Worm (Caenorhabditis elegans) whole organism, L4 larva: ENCODE results near the gene csr-1.
A peak's percentile ranks its signal among the peaks of the same experiment; 100 is the strongest.

ENCODE experiments used
- F10B5.3 ChIP-seq: sonication (generic microtip); optimal IDR thresholded peaks from 2 replicates; lab custom pipeline; 2016; ENCODE audit warnings: mild to moderate bottlenecking, missing genetic modification characterization, missing compliant biosample characterization
- F44E2.7 ChIP-seq: fragments of 200-800 bp; sonication (Bioruptor generic); IDR thresholded peaks from 2 replicates; pipeline ENCODE4 v2.1.2; 2022; ENCODE audit warnings: missing genetic modification characterization, missing compliant biosample characterization
- T20F7.1 ChIP-seq: fragments of 200-800 bp; sonication (Bioruptor generic); optimal IDR thresholded peaks from 2 replicates; lab custom pipeline; 2018; ENCODE audit warnings: mild to moderate bottlenecking, missing genetic modification characterization, missing compliant biosample characterization
- Y48G9A.11 ChIP-seq: fragments of 200-800 bp; sonication (Bioruptor generic); IDR thresholded peaks from 2 replicates; pipeline ENCODE4 v1.3.6; 2022; ENCODE audit warnings: missing genetic modification reagents, missing genetic modification characterization, missing compliant biosample characterization
- Y5F2A.4 ChIP-seq: fragments of 200-800 bp; sonication (Bioruptor generic); optimal IDR thresholded peaks from 2 replicates; lab custom pipeline; 2018; ENCODE audit warnings: mild to moderate bottlenecking, missing genetic modification characterization, missing compliant biosample characterization
- attf-4 ChIP-seq: sonication (generic microtip); optimal IDR thresholded peaks from 3 replicates; lab custom pipeline; 2017; ENCODE audit warnings: missing biosample characterization, missing genetic modification characterization
- ceh-20 ChIP-seq: fragments of 200-800 bp; sonication (Bioruptor generic); IDR thresholded peaks from 2 replicates; pipeline ENCODE4 v1.3.6; 2022; ENCODE audit warnings: missing genetic modification reagents, missing genetic modification characterization, missing compliant biosample characterization
- ceh-28 ChIP-seq: fragments of 150-350 bp; optimal IDR thresholded peaks from 2 replicates; lab custom pipeline; 2014; ENCODE audit warnings: missing biosample characterization, missing genetic modification reagents, missing genetic modification characterization
- ceh-32 ChIP-seq: sonication (generic microtip); optimal IDR thresholded peaks from 2 replicates; lab custom pipeline; 2016; ENCODE audit warnings: mild to moderate bottlenecking, missing genetic modification characterization, missing compliant biosample characterization; ENCODE audit not compliant: poor library complexity
- ceh-82 ChIP-seq: sonication (generic microtip); optimal IDR thresholded peaks from 2 replicates; lab custom pipeline; 2017; ENCODE audit warnings: missing biosample characterization, missing genetic modification characterization
- ces-1 ChIP-seq: fragments of 150-350 bp; sonication (generic microtip); optimal IDR thresholded peaks from 4 replicates; lab custom pipeline; 2014; ENCODE audit warnings: missing biosample characterization, missing genetic modification reagents, missing genetic modification characterization
- cey-2 ChIP-seq: sonication (generic microtip); optimal IDR thresholded peaks from 3 replicates; lab custom pipeline; 2017; ENCODE audit warnings: missing genetic modification characterization, mild to moderate bottlenecking, missing compliant biosample characterization, antibody characterized with exemption, borderline replicate concordance; ENCODE audit not compliant: insufficient read depth
- ctbp-1 ChIP-seq: fragments of 200-800 bp; sonication (Bioruptor generic); IDR thresholded peaks from 2 replicates; pipeline ENCODE4 v1.3.6; 2022; ENCODE audit warnings: missing genetic modification reagents, missing genetic modification characterization, missing compliant biosample characterization
- daf-12 ChIP-seq: fragments of 150-350 bp; optimal IDR thresholded peaks from 2 replicates; lab custom pipeline; 2014; ENCODE audit warnings: missing biosample characterization, missing genetic modification reagents, missing genetic modification characterization
- daf-16 ChIP-seq, 3 experiments: sonication (generic microtip); optimal IDR thresholded peaks; 2 replicates each; lab custom pipeline; 2016 to 2017; ENCODE audit warnings: missing genetic modification characterization in 3 of 3, missing genetic modification reagents in 3 of 3, mild to moderate bottlenecking in 2 of 3, missing compliant biosample characterization in 2 of 3, missing biosample characterization in 1 of 3, moderate library complexity in 1 of 3
- daf-19 ChIP-seq: fragments of 200-800 bp; sonication (Bioruptor generic); conservative IDR thresholded peaks from 2 replicates; pipeline ENCODE4 v1.3.6; 2022; ENCODE audit warnings: missing genetic modification characterization, missing compliant biosample characterization
- dmd-6 ChIP-seq: fragments of 200-800 bp; sonication (Bioruptor generic); IDR thresholded peaks from 2 replicates; pipeline ENCODE4 v1.3.6; 2022; ENCODE audit warnings: missing genetic modification reagents, missing genetic modification characterization, missing compliant biosample characterization
- duxl-1 ChIP-seq: sonication (generic microtip); optimal IDR thresholded peaks from 2 replicates; lab custom pipeline; 2016; ENCODE audit warnings: mild to moderate bottlenecking, missing genetic modification characterization, moderate library complexity, missing compliant biosample characterization; ENCODE audit not compliant: poor library complexity
- dve-1 ChIP-seq: sonication (generic microtip); optimal IDR thresholded peaks from 2 replicates; lab custom pipeline; 2017; ENCODE audit warnings: antibody characterized with exemption, mild to moderate bottlenecking, missing genetic modification characterization, missing compliant biosample characterization; ENCODE audit not compliant: insufficient read depth
- egl-27 ChIP-seq: sonication (generic microtip); optimal IDR thresholded peaks from 3 replicates; lab custom pipeline; 2017; ENCODE audit warnings: missing biosample characterization, missing genetic modification reagents, missing genetic modification characterization
- fkh-10 ChIP-seq: fragments of 150-350 bp; optimal IDR thresholded peaks from 2 replicates; lab custom pipeline; 2014; ENCODE audit warnings: missing biosample characterization, missing genetic modification reagents, missing genetic modification characterization
- fos-1 ChIP-seq: fragments of 150-350 bp; optimal IDR thresholded peaks from 2 replicates; lab custom pipeline; 2014; ENCODE audit warnings: missing biosample characterization, missing genetic modification characterization
- gei-8 ChIP-seq: fragments of 200-800 bp; sonication (Bioruptor generic); optimal IDR thresholded peaks from 2 replicates; lab custom pipeline; 2018; ENCODE audit warnings: mild to moderate bottlenecking, missing genetic modification characterization, missing compliant biosample characterization
- hlh-30 ChIP-seq: sonication (generic microtip); optimal IDR thresholded peaks from 2 replicates; lab custom pipeline; 2017; ENCODE audit warnings: antibody characterized with exemption, mild to moderate bottlenecking, missing genetic modification characterization, missing compliant biosample characterization; ENCODE audit not compliant: insufficient read depth
- hmg-1.1 ChIP-seq: fragments of 200-800 bp; sonication (Bioruptor generic); IDR thresholded peaks from 2 replicates; pipeline ENCODE4 v1.3.6; 2022; ENCODE audit warnings: missing genetic modification reagents, missing genetic modification characterization, missing compliant biosample characterization
- lin-1 ChIP-seq: fragments of 200-800 bp; sonication (Bioruptor generic); IDR thresholded peaks from 2 replicates; pipeline ENCODE4 v1.3.6; 2022; ENCODE audit warnings: missing genetic modification reagents, missing genetic modification characterization, missing compliant biosample characterization
- lin-38 ChIP-seq: fragments of 200-800 bp; sonication (Bioruptor generic); IDR thresholded peaks from 2 replicates; pipeline ENCODE4 v1.3.6; 2022; ENCODE audit warnings: missing genetic modification reagents, missing genetic modification characterization, missing compliant biosample characterization
- lsy-2 ChIP-seq, 2 experiments: fragments of 150-350 bp in 1 of 2; sonication (generic microtip) in 1 of 2; optimal IDR thresholded peaks; 2 replicates each; lab custom pipeline; 2014 to 2017; ENCODE audit warnings: missing biosample characterization in 2 of 2, missing genetic modification characterization in 2 of 2
- madf-5 ChIP-seq, 2 experiments: fragments of 200-800 bp; sonication (Bioruptor generic); IDR thresholded peaks; 2 replicates each; pipeline ENCODE4 v1.3.6; 2022; ENCODE audit warnings: missing compliant biosample characterization in 2 of 2, missing genetic modification characterization in 2 of 2
- mdl-1 ChIP-seq, 2 experiments: fragments of 150-350 bp in 1 of 2; sonication (generic microtip) in 1 of 2; optimal IDR thresholded peaks; 2 replicates each; lab custom pipeline; 2014 to 2017; ENCODE audit warnings: missing biosample characterization in 2 of 2, missing genetic modification characterization in 2 of 2
- mdt-29 ChIP-seq: fragments of 200-800 bp; sonication (Bioruptor generic); IDR thresholded peaks from 2 replicates; pipeline ENCODE4 v1.3.6; 2022; ENCODE audit warnings: missing genetic modification reagents, missing genetic modification characterization, missing compliant biosample characterization
- mep-1 ChIP-seq: fragments of 150-350 bp; sonication (generic microtip); optimal IDR thresholded peaks from 3 replicates; lab custom pipeline; 2014; ENCODE audit warnings: missing biosample characterization, missing genetic modification characterization
- nhr-11 ChIP-seq: fragments of 150-350 bp; optimal IDR thresholded peaks from 2 replicates; lab custom pipeline; 2014; ENCODE audit warnings: missing biosample characterization, missing genetic modification characterization
- nhr-25 ChIP-seq: sonication (generic microtip); optimal IDR thresholded peaks from 2 replicates; lab custom pipeline; 2017; ENCODE audit warnings: missing genetic modification characterization, mild to moderate bottlenecking, missing compliant biosample characterization, antibody characterized with exemption, moderate library complexity, borderline replicate concordance; ENCODE audit not compliant: insufficient read depth
- nhr-6 ChIP-seq: fragments of 150-350 bp; optimal IDR thresholded peaks from 2 replicates; lab custom pipeline; 2014; ENCODE audit warnings: missing biosample characterization, missing genetic modification characterization
- pha-4 ChIP-seq, 2 experiments: fragments of 150-350 bp in 1 of 2; fragments of 200-800 bp in 1 of 2; sonication (Bioruptor generic) in 1 of 2; IDR thresholded peaks in 1 of 2; optimal IDR thresholded peaks in 1 of 2; 2 replicates each; pipeline versions ENCODE4 v1.3.6 to Lab custom; 2014 to 2022; ENCODE audit warnings: missing genetic modification characterization in 2 of 2, missing genetic modification reagents in 2 of 2, missing biosample characterization in 1 of 2, missing compliant biosample characterization in 1 of 2
- php-3 ChIP-seq: fragments of 200-800 bp; sonication (Bioruptor generic); IDR thresholded peaks from 2 replicates; pipeline ENCODE4 v1.3.6; 2022; ENCODE audit warnings: missing genetic modification reagents, missing genetic modification characterization, missing compliant biosample characterization
- sdz-12 ChIP-seq: fragments of 200-800 bp; sonication (Bioruptor generic); optimal IDR thresholded peaks from 2 replicates; lab custom pipeline; 2018; ENCODE audit warnings: mild to moderate bottlenecking, missing genetic modification characterization, missing compliant biosample characterization
- unc-130 ChIP-seq: sonication (generic microtip); optimal IDR thresholded peaks from 2 replicates; lab custom pipeline; 2016; ENCODE audit warnings: missing genetic modification reagents, missing genetic modification characterization, missing compliant biosample characterization
- unc-39 ChIP-seq: sonication (generic microtip); optimal IDR thresholded peaks from 2 replicates; lab custom pipeline; 2017; ENCODE audit warnings: missing biosample characterization, missing genetic modification characterization
- vab-7 ChIP-seq: fragments of 200-800 bp; sonication (Bioruptor generic); IDR thresholded peaks from 2 replicates; pipeline ENCODE4 v1.3.6; 2022; ENCODE audit warnings: missing genetic modification reagents, missing genetic modification characterization, missing compliant biosample characterization
- zfp-3 ChIP-seq: fragments of 200-800 bp; sonication (Bioruptor generic); conservative IDR thresholded peaks from 2 replicates; pipeline ENCODE4 v1.3.6; 2022; ENCODE audit warnings: missing genetic modification reagents, missing genetic modification characterization, missing compliant biosample characterization
- zip-11 ChIP-seq: fragments of 200-800 bp; sonication (Bioruptor generic); IDR thresholded peaks from 2 replicates; pipeline ENCODE4 v1.3.6; 2022; ENCODE audit warnings: missing genetic modification characterization, missing compliant biosample characterization
- ztf-11 ChIP-seq: fragments of 150-350 bp; optimal IDR thresholded peaks from 2 replicates; lab custom pipeline; 2014; ENCODE audit warnings: missing biosample characterization, missing genetic modification characterization

Gene csr-1

DNA sequence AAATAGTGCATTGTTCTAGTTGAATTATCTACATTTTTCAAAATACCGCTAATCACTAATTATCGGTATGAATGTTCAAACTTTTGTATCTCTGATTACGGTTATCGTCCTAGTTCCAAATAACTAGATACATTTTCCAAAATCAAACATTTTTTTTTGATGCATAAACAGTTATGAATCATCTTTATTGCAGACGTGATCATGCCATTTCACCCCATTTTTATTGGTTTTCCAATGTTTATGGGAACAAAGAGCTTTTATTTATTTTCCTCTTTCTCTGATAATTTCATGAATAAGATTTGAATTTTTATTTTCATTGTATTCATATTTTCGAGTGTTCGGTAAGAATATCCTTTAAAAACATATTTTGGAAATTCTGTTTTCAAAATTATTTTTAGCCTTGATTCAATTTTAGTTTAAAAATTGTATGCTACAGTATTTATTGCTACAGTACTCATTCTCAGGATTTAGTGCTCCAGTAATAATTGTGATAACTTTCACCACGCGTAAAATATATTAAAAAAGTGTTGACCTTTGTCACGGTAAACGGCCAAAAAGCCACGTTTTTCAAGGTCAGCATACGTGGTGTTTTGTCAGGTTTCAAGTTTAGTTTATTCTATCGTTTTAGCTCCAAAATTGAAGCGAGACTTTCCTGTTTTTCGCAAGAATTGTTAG is at the start of gene csr-1:
TSS of gene csr-1 (plus strand) at position 625 of the 675 bp plus-strand sequence.
- TF ChIP-seq dmd-6 (GFP tag; lab: Robert Waterston, UW) (no peak), php-3 (GFP tag; lab: Robert Waterston, UW) (peak; percentile 74), F10B5.3 (tag; lab: Kevin White, UChicago) (no peak), Y5F2A.4 (GFP tag; lab: Kevin White, UChicago) (no peak), lin-38 (GFP tag; lab: Robert Waterston, UW) (no peak), madf-5 (GFP tag; IDR thresholded peaks at IDR 0.05; lab: Robert Waterston, UW) (no peak), dve-1 (peak; percentile 43), zip-11 (GFP tag; lab: Robert Waterston, UW) (no peak), daf-12 (tag; lab: Kevin White, UChicago) (no peak), hmg-1.1 (GFP tag; lab: Robert Waterston, UW) (no peak), daf-19 (GFP tag; lab: Robert Waterston, UW) (no peak), gei-8 (no peak), Y48G9A.11 (GFP tag; lab: Robert Waterston, UW) (no peak), fos-1 (tag; lab: Kevin White, UChicago) (no peak), unc-130 (no peak), daf-16 (GFP tag; optimal IDR thresholded peaks at IDR 0.05; lab: Kevin White, UChicago) (no peak), daf-16 (tag; optimal IDR thresholded peaks at IDR 0.05; lab: Kevin White, UChicago) (peak; percentile 61)

DNA sequence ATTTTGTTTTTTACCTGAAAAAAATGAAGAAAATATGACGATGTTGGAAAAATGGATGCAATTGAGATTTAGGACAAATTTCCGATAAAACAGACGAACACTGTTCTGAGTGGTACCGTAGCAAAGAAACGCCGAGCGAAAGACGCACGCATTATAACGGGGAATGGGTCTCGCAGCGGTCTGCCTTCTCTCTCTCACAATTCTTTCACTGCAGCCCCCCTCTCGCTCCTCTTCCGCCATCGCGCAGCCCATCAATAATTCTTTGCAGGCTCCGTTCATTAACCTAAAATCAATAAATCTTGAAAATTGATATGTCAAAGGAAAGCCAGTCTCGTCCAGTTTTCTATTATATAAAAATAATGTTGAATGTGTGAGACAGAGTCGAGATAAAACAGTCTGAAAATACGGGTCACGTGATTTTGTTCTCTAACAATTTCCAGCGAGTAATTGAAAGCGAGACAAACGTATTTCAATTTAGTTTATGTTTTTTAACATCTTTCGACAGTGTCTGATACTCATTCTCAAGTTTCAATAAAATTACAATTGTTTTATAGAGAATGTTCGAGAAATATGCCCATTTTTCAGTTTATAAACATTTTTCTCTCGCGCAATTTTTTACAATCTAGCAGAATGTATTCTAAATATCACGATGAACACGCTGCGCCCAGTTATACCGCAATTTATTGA is 47.5 kb upstream of the csr-1 start:
- no peak for TF ChIP-seq F10B5.3 (tag; lab: Kevin White, UChicago)
- no peak for TF ChIP-seq unc-39
- TF ChIP-seq ceh-82 (tag; lab: Kevin White, UChicago) = no peak
- no peak for TF ChIP-seq F44E2.7 (GFP tag; lab: Robert Waterston, UW)
- TF ChIP-seq nhr-6 (tag; lab: Kevin White, UChicago) = no peak
- TF ChIP-seq lsy-2 (tag; optimal IDR thresholded peaks at IDR 0.05; lab: Kevin White, UChicago) = peak in 1 of 2 experiments; percentile 52
- no peak for TF ChIP-seq nhr-11
- TF ChIP-seq ceh-32 = no peak
- no peak for TF ChIP-seq duxl-1 (tag; lab: Kevin White, UChicago)
- TF ChIP-seq lin-38 (GFP tag; lab: Robert Waterston, UW) = peak; percentile 16; the same call in 1 of the 2 replicates
- no peak for TF ChIP-seq ztf-11 (tag; lab: Kevin White, UChicago)
- TF ChIP-seq cey-2 (tag; lab: Kevin White, UChicago) = no peak
- 0 out of 2 replicates have a peak, but pooled peaks have one; percentile 14 for TF ChIP-seq vab-7 (GFP tag; lab: Robert Waterston, UW)
- no peak for TF ChIP-seq mdt-29 (GFP tag; lab: Robert Waterston, UW)
- no peak for TF ChIP-seq mdl-1 (tag; optimal IDR thresholded peaks at IDR 0.05; lab: Kevin White, UChicago)
- TF ChIP-seq gei-8 = no peak
- no peak for TF ChIP-seq ceh-28 (tag; lab: Kevin White, UChicago)
- no peak for TF ChIP-seq fkh-10 (GFP tag; lab: Kevin White, UChicago)
- no peak for TF ChIP-seq zfp-3 (GFP tag; lab: Robert Waterston, UW)
- TF ChIP-seq hlh-30 (tag; lab: Kevin White, UChicago) = peak; percentile 64
- no peak for TF ChIP-seq sdz-12 (GFP tag; lab: Kevin White, UChicago)
- TF ChIP-seq mep-1 (tag; lab: Kevin White, UChicago) = peak; percentile 31
- TF ChIP-seq lin-1 = no peak
- TF ChIP-seq dve-1 = peak; percentile 2
- TF ChIP-seq ces-1 (GFP tag; lab: Kevin White, UChicago) = no peak
- no peak for TF ChIP-seq ctbp-1 (GFP tag; lab: Robert Waterston, UW)
- no peak for TF ChIP-seq nhr-25 (tag; lab: Kevin White, UChicago)
- no peak for TF ChIP-seq ceh-20 (GFP tag; lab: Robert Waterston, UW)
- TF ChIP-seq egl-27 = no peak
- no peak for TF ChIP-seq attf-4
- peak; percentile 14 for TF ChIP-seq T20F7.1
- TF ChIP-seq pha-4 (GFP tag; IDR thresholded peaks at IDR 0.05; lab: Robert Waterston, UW) = no peak
- TF ChIP-seq pha-4 (tag; optimal IDR thresholded peaks at IDR 0.05; lab: Kevin White, UChicago) = no peak
- no peak for TF ChIP-seq Y5F2A.4 (GFP tag; lab: Kevin White, UChicago)
